Worm (Caenorhabditis elegans): ENCODE data around the gene K08D12.8.

ce11 chrIV:1707960-1708359, 18.0 kb upstream of the K08D12.8 start:
- TF ChIP-seq egl-27 (tag; optimal IDR thresholded peaks at IDR 0.05) (no peak), pha-4 (GFP tag; IDR thresholded peaks at IDR 0.05) (no peak), pha-4 (tag; optimal IDR thresholded peaks at IDR 0.05) (no peak), dmd-8 (GFP tag; IDR thresholded peaks at IDR 0.05) (no peak)
